Fruit fly (Drosophila melanogaster): Measurements from ENCODE around the gene myd.

DNA sequence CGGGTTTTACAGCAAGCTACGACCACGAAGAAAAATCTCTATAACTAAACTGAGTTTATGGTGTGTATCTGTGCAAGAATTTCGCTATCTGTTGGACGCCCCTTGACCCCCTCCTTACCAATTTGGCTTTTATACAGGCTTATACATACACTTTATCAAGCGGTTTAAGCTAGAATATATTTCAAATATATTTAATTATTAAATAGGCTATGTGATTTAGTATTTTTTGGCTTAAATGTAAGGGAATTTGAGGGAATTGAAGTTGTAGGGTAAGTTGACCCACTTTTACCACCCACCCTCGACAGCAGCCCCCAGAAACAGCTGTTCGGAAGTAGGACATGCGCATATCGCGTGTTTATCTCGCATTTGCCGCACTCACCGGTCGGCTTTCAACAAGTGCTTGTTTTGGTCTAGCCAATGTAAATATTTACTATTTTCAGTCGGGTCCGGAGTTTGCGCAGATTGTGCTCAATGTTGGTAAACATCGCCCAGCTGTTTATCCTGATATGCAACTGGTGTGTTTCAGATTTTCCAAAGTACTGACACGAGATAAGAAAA lies 65.7 kb downstream of the myd start, which contains the start of gene unc79:
- TF ChIP-seq Myc (optimal IDR thresholded peaks at IDR 0.05): no peak
- no peak for TF ChIP-seq h (optimal IDR thresholded peaks at IDR 0.05)
- TF ChIP-seq insv (optimal IDR thresholded peaks at IDR 0.05): no peak
- TF ChIP-seq psq (optimal IDR thresholded peaks at IDR 0.05): no peak
- TF ChIP-seq Sin3A (optimal IDR thresholded peaks at IDR 0.05): no peak

All from Kc167 (cell line).